Fruit fly (Drosophila melanogaster): ENCODE results near the gene Rsf1.

Gene Rsf1

dm6 chr2L:10231092-10231494 lies 32.3 kb downstream of the Rsf1 start (continued):
- TF ChIP-seq Atf6 (GFP tag; IDR thresholded peaks at IDR 0.05) (no peak), B-H2 (GFP tag; optimal IDR thresholded peaks at IDR 0.05) (no peak), sisA (GFP tag; IDR thresholded peaks at IDR 0.05) (no peak), Mad (GFP tag; optimal IDR thresholded peaks at IDR 0.05) (no peak), CG34376 (GFP tag; optimal IDR thresholded peaks at IDR 0.05) (no peak), Stat92E (GFP tag; optimal IDR thresholded peaks at IDR 0.05) (no peak), Max (GFP tag; optimal IDR thresholded peaks at IDR 0.05) (no peak), CG15479 (GFP tag; optimal IDR thresholded peaks at IDR 0.05) (no peak), wor (GFP tag; IDR thresholded peaks at IDR 0.05) (no peak), oc (tag; optimal IDR thresholded peaks at IDR 0.05) (no peak), CG9437 (GFP tag; optimal IDR thresholded peaks at IDR 0.05) (no peak), sug (tag; optimal IDR thresholded peaks at IDR 0.05) (no peak), sd (tag; optimal IDR thresholded peaks at IDR 0.05) (peak; percentile 84), CG15601 (tag; optimal IDR thresholded peaks at IDR 0.05) (no peak), Pdp1 (GFP tag; optimal IDR thresholded peaks at IDR 0.05) (peak in 1 of 2 experiments; percentile 28), CG11504 (tag; optimal IDR thresholded peaks at IDR 0.05) (no peak), CG14965 (GFP tag; optimal IDR thresholded peaks at IDR 0.05; ENCODE audit: borderline replicate concordance) (no peak), MTF-1 (GFP tag; optimal IDR thresholded peaks at IDR 0.05; ENCODE audit: borderline replicate concordance) (no peak), Kr (GFP tag; optimal IDR thresholded peaks at IDR 0.05) (no peak), CG42726 (GFP tag; IDR thresholded peaks at IDR 0.05; ENCODE audit: partially characterized antibody) (no peak), kni (GFP tag; optimal IDR thresholded peaks at IDR 0.05) (peak; percentile 31), usp (GFP tag; optimal IDR thresholded peaks at IDR 0.05) (no peak), vvl (GFP tag; IDR thresholded peaks at IDR 0.05) (no peak), Scr (GFP tag; IDR thresholded peaks at IDR 0.05; ENCODE audit: partially characterized antibody) (no peak), Med (GFP tag) (peak; percentile 81), tap (tag; optimal IDR thresholded peaks at IDR 0.05) (no peak), otp (GFP tag; IDR thresholded peaks at IDR 0.05) (no peak), CG31224 (GFP tag; IDR thresholded peaks at IDR 0.05) (no peak), kay (GFP tag; optimal IDR thresholded peaks at IDR 0.05) (no peak), CG15269 (tag; optimal IDR thresholded peaks at IDR 0.05) (peak; percentile 9), fu2 (GFP tag; optimal IDR thresholded peaks at IDR 0.05) (no peak), CG17829 (tag; optimal IDR thresholded peaks at IDR 0.05) (no peak), CG16779 (GFP tag; IDR thresholded peaks at IDR 0.05) (no peak), HHEX (GFP tag; optimal IDR thresholded peaks at IDR 0.05) (peak; percentile 43), CG4360 (GFP tag; IDR thresholded peaks at IDR 0.05) (no peak), CG10431 (GFP tag; optimal IDR thresholded peaks at IDR 0.05) (no peak), H2.0 (GFP tag; IDR thresholded peaks at IDR 0.05) (no peak), CG9876 (GFP tag; optimal IDR thresholded peaks at IDR 0.05) (no peak), ci (GFP tag; IDR thresholded peaks at IDR 0.05) (no peak), CG9215 (GFP tag; IDR thresholded peaks at IDR 0.05) (no peak), cad (GFP tag; optimal IDR thresholded peaks at IDR 0.05) (no peak), CG2120 (GFP tag; optimal IDR thresholded peaks at IDR 0.05) (peak; percentile 42), Bdp1 (GFP tag; optimal IDR thresholded peaks at IDR 0.05) (no peak), YL-1 (GFP tag; optimal IDR thresholded peaks at IDR 0.05) (no peak), gsb (GFP tag; IDR thresholded peaks at IDR 0.05) (no peak), CG3407 (GFP tag; optimal IDR thresholded peaks at IDR 0.05) (no peak), HmgZ (tag; optimal IDR thresholded peaks at IDR 0.05) (no peak), CG3163 (GFP tag; optimal IDR thresholded peaks at IDR 0.05) (no peak), CG5953 (GFP tag; IDR thresholded peaks at IDR 0.05) (no peak), CG33557 (GFP tag; optimal IDR thresholded peaks at IDR 0.05) (no peak), mam (GFP tag; optimal IDR thresholded peaks at IDR 0.05) (peak; percentile 54), Mes4 (GFP tag; optimal IDR thresholded peaks at IDR 0.05) (no peak)

All from whole organism, embryonic.